Worm (Caenorhabditis elegans) whole organism, L3 larva: ENCODE data around the gene C04C11.25.
"Not testable (repeated sequence)": the region's sequence is repeated elsewhere in the genome, so short reads cannot be mapped to it uniquely, and the experiment has no call there.

Experiments used
- R02D3.7 ChIP-seq: fragments of 150-350 bp; optimal IDR thresholded peaks from 2 replicates; lab custom pipeline; 2014; ENCODE audit warnings: missing biosample characterization, missing genetic modification characterization
- ceh-16 ChIP-seq: sonication (generic microtip); optimal IDR thresholded peaks from 2 replicates; lab custom pipeline; 2017; ENCODE audit warnings: missing biosample characterization, missing genetic modification characterization
- egl-27 ChIP-seq: sonication (generic microtip); optimal IDR thresholded peaks from 4 replicates; lab custom pipeline; 2017; ENCODE audit warnings: missing biosample characterization, missing genetic modification reagents, missing genetic modification characterization
- eor-1 ChIP-seq, 2 experiments: fragments of 150-350 bp; optimal IDR thresholded peaks; 2 replicates each; lab custom pipeline; 2014 to 2018; ENCODE audit warnings: missing biosample characterization in 2 of 2, missing genetic modification characterization in 2 of 2
- fkh-10 ChIP-seq: sonication (generic microtip); optimal IDR thresholded peaks from 2 replicates; lab custom pipeline; 2017; ENCODE audit warnings: missing biosample characterization, missing genetic modification reagents, missing genetic modification characterization
- nhr-12 ChIP-seq: fragments of 150-350 bp; optimal IDR thresholded peaks from 2 replicates; lab custom pipeline; 2014; ENCODE audit warnings: missing biosample characterization, missing genetic modification characterization
- nhr-28 ChIP-seq: fragments of 150-350 bp; optimal IDR thresholded peaks from 2 replicates; lab custom pipeline; 2014; ENCODE audit warnings: missing biosample characterization, missing genetic modification characterization
- pqm-1 ChIP-seq: fragments of 150-350 bp; optimal IDR thresholded peaks from 2 replicates; lab custom pipeline; 2017; ENCODE audit warnings: missing biosample characterization, missing genetic modification characterization, inconsistent platforms
- sea-2 ChIP-seq: fragments of 150-350 bp; sonication (generic microtip); optimal IDR thresholded peaks from 4 replicates; lab custom pipeline; 2014; ENCODE audit warnings: missing biosample characterization, missing genetic modification reagents, missing genetic modification characterization
- zag-1 ChIP-seq: fragments of 150-350 bp; optimal IDR thresholded peaks from 2 replicates; lab custom pipeline; 2014; ENCODE audit warnings: missing biosample characterization, missing genetic modification characterization
- ztf-11 ChIP-seq: fragments of 150-350 bp; optimal IDR thresholded peaks from 2 replicates; lab custom pipeline; 2014; ENCODE audit warnings: missing biosample characterization, missing genetic modification characterization

DNA sequence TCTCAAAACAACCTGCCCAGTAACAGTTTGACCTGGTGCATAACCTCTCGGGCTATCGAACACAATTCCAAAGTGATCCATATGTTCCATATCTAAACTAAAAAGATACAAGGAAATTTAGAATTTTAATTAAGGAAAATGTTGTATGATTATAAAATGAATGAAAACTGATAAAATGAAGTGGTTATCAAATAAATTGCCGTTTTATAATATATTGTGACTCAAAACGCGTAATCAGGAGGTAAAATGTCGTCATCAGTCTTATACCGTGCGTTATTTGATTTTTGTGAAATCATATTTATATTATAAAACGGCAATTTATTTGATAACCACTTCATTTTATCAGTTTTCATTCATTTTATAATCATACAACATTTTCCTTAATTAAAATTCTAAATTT, 34.8 kb downstream of the C04C11.25 start, which contains the start of gene arrd-24:
- TF ChIP-seq nhr-28 (tag; lab: Kevin White, UChicago); R02D3.7 (tag; lab: Kevin White, UChicago); egl-27 (tag; lab: Kevin White, UChicago); ztf-11; nhr-12 (tag; lab: Kevin White, UChicago); zag-1 (tag; lab: Kevin White, UChicago); eor-1 (tag; optimal IDR thresholded peaks at IDR 0.05; lab: Kevin White, UChicago); pqm-1 (tag; lab: Kevin White, UChicago); ceh-16 (tag; lab: Kevin White, UChicago); sea-2 (GFP tag; lab: Kevin White, UChicago); fkh-10 (GFP tag; lab: Kevin White, UChicago): not testable (repeated sequence)
